Fruit fly (Drosophila melanogaster) whole organism, embryonic: ENCODE data around the gene CG12818.

Experiments used
- ATbp ChIP-seq: fragments of 200-800 bp; sonication (Bioruptor generic); optimal IDR thresholded peaks from 2 replicates; lab custom pipeline; 2017; ENCODE audit warnings: missing biosample characterization, mild to moderate bottlenecking, missing genetic modification characterization, missing genetic modification reagents
- Atf6 ChIP-seq: fragments of 200-800 bp; sonication (Bioruptor generic); IDR thresholded peaks from 2 replicates; pipeline ENCODE4 v1.3.6; 2022; ENCODE audit warnings: missing biosample characterization, missing genetic modification characterization
- B-H1 ChIP-seq: fragments of 200-800 bp; sonication (Bioruptor generic); IDR thresholded peaks from 3 replicates; pipeline ENCODE4 v1.3.6; 2022; ENCODE audit warnings: missing biosample characterization, missing genetic modification characterization
- B-H2 ChIP-seq: fragments of 200-800 bp; sonication (Bioruptor generic); optimal IDR thresholded peaks from 2 replicates; lab custom pipeline; 2018; ENCODE audit warnings: missing biosample characterization, mild to moderate bottlenecking, missing genetic modification characterization
- Blimp-1 ChIP-seq: fragments of 200-800 bp; sonication (Bioruptor generic); optimal IDR thresholded peaks from 3 replicates; lab custom pipeline; 2018; ENCODE audit warnings: missing biosample characterization, missing genetic modification characterization, mild to moderate bottlenecking, moderate library complexity, missing genetic modification reagents
- CG10565 ChIP-seq: fragments of 200-800 bp; sonication (Bioruptor generic); optimal IDR thresholded peaks from 3 replicates; lab custom pipeline; 2016; ENCODE audit warnings: missing biosample characterization, mild to moderate bottlenecking, missing genetic modification characterization
- CG10959 ChIP-seq: fragments of 200-800 bp; sonication (Bioruptor generic); IDR thresholded peaks from 2 replicates; pipeline ENCODE4 v1.3.6; 2022; ENCODE audit warnings: missing biosample characterization, missing genetic modification characterization
- CG13624 ChIP-seq: fragments of 200-800 bp; sonication (Bioruptor generic); optimal IDR thresholded peaks from 2 replicates; lab custom pipeline; 2016; ENCODE audit warnings: missing biosample characterization, missing genetic modification characterization
- CG13775 ChIP-seq: fragments of 200-800 bp; sonication (Bioruptor generic); optimal IDR thresholded peaks from 3 replicates; lab custom pipeline; 2017; ENCODE audit warnings: missing biosample characterization, mild to moderate bottlenecking, missing genetic modification characterization
- CG14860 ChIP-seq: fragments of 200-800 bp; sonication (Bioruptor generic); IDR thresholded peaks from 3 replicates; pipeline ENCODE4 v1.3.6; 2022; ENCODE audit warnings: missing biosample characterization, missing genetic modification characterization; ENCODE audit not compliant: partially characterized antibody
- CG15514 ChIP-seq: fragments of 200-800 bp; sonication (Bioruptor generic); optimal IDR thresholded peaks from 3 replicates; lab custom pipeline; 2017; ENCODE audit warnings: missing biosample characterization, missing genetic modification characterization, mild to moderate bottlenecking, moderate library complexity, missing genetic modification reagents
- CG17359 ChIP-seq: fragments of 200-800 bp; sonication (Bioruptor generic); optimal IDR thresholded peaks from 3 replicates; lab custom pipeline; 2018; ENCODE audit warnings: missing biosample characterization, mild to moderate bottlenecking, missing genetic modification characterization, moderate library complexity
- CG17385 ChIP-seq: fragments of 200-800 bp; sonication (Bioruptor generic); optimal IDR thresholded peaks from 3 replicates; lab custom pipeline; 2018; ENCODE audit warnings: missing biosample characterization, mild to moderate bottlenecking, missing genetic modification characterization
- CG18476 ChIP-seq: fragments of 200-800 bp; sonication (Bioruptor generic); optimal IDR thresholded peaks from 2 replicates; lab custom pipeline; 2016; ENCODE audit warnings: missing biosample characterization, mild to moderate bottlenecking, missing genetic modification characterization
- CG2199 ChIP-seq: fragments of 200-800 bp; sonication (Bioruptor generic); IDR thresholded peaks from 3 replicates; pipeline ENCODE4 v1.3.6; 2022; ENCODE audit warnings: missing biosample characterization, missing genetic modification characterization
- CG34422 ChIP-seq: fragments of 200-800 bp; sonication (Bioruptor generic); IDR thresholded peaks from 3 replicates; pipeline ENCODE4 v1.3.6; 2022; ENCODE audit warnings: missing biosample characterization, missing genetic modification characterization
- CG3995 ChIP-seq: fragments of 200-800 bp; sonication (Bioruptor generic); optimal IDR thresholded peaks from 3 replicates; lab custom pipeline; 2016; ENCODE audit warnings: missing biosample characterization, missing genetic modification characterization
- CG4424 ChIP-seq: fragments of 200-800 bp; sonication (Bioruptor generic); optimal IDR thresholded peaks from 3 replicates; lab custom pipeline; 2016; ENCODE audit warnings: missing biosample characterization, missing genetic modification characterization
- CG7556 ChIP-seq: fragments of 200-800 bp; sonication (Bioruptor generic); optimal IDR thresholded peaks from 2 replicates; lab custom pipeline; 2017; ENCODE audit warnings: missing biosample characterization, mild to moderate bottlenecking, missing genetic modification characterization
- CG8924 ChIP-seq: fragments of 200-800 bp; optimal IDR thresholded peaks from 3 replicates; lab custom pipeline; 2019; ENCODE audit warnings: missing biosample characterization, mild to moderate bottlenecking, missing genetic modification characterization, moderate library complexity
- Camta ChIP-seq: fragments of 200-800 bp; sonication (Bioruptor generic); optimal IDR thresholded peaks from 2 replicates; lab custom pipeline; 2016; ENCODE audit warnings: missing biosample characterization, missing genetic modification characterization
- Hr3 ChIP-seq: fragments of 200-800 bp; sonication (Bioruptor generic); optimal IDR thresholded peaks from 3 replicates; lab custom pipeline; 2016; ENCODE audit warnings: missing biosample characterization, missing genetic modification characterization
- Kr ChIP-seq: fragments of 200-800 bp; sonication (Bioruptor generic); optimal IDR thresholded peaks from 2 replicates; lab custom pipeline; 2017; ENCODE audit warnings: missing biosample characterization, mild to moderate bottlenecking, missing genetic modification characterization
- MESR4 ChIP-seq: fragments of 200-800 bp; sonication (Bioruptor generic); optimal IDR thresholded peaks from 2 replicates; lab custom pipeline; 2018; ENCODE audit warnings: missing biosample characterization, mild to moderate bottlenecking, missing genetic modification characterization, moderate library complexity
- NC2α ChIP-seq: fragments of 200-800 bp; sonication (Bioruptor generic); optimal IDR thresholded peaks from 2 replicates; lab custom pipeline; 2016; ENCODE audit warnings: missing biosample characterization, missing genetic modification characterization
- Pdp1 ChIP-seq, 2 experiments: fragments of 200-800 bp; sonication (Bioruptor generic); optimal IDR thresholded peaks; 3 replicates each; lab custom pipeline; 2016; ENCODE audit warnings: missing biosample characterization in 2 of 2, missing genetic modification characterization in 2 of 2, mild to moderate bottlenecking in 1 of 2, moderate library complexity in 1 of 2
- Ptx1 ChIP-seq: fragments of 200-800 bp; sonication (Bioruptor generic); IDR thresholded peaks from 2 replicates; pipeline ENCODE4 v1.3.6; 2022; ENCODE audit warnings: missing biosample characterization, missing genetic modification characterization
- Sox100B ChIP-seq: fragments of 200-800 bp; sonication (Bioruptor generic); optimal IDR thresholded peaks from 3 replicates; lab custom pipeline; 2018; ENCODE audit warnings: missing biosample characterization, mild to moderate bottlenecking, missing genetic modification characterization
- ash1 ChIP-seq: fragments of 200-800 bp; sonication (Bioruptor generic); optimal IDR thresholded peaks from 2 replicates; lab custom pipeline; 2018; ENCODE audit warnings: missing biosample characterization, mild to moderate bottlenecking, missing genetic modification characterization
- btn ChIP-seq: fragments of 200-800 bp; sonication (Bioruptor generic); optimal IDR thresholded peaks from 2 replicates; lab custom pipeline; 2016; ENCODE audit warnings: missing biosample characterization, missing genetic modification characterization
- danr ChIP-seq: fragments of 200-800 bp; sonication (Bioruptor generic); IDR thresholded peaks from 2 replicates; pipeline ENCODE4 v1.3.6; 2022; ENCODE audit warnings: missing biosample characterization, missing genetic modification characterization
- dm ChIP-seq: fragments of 200-800 bp; sonication (Bioruptor generic); optimal IDR thresholded peaks from 3 replicates; lab custom pipeline; 2016; ENCODE audit warnings: missing biosample characterization, missing genetic modification characterization
- ems ChIP-seq: fragments of 200-800 bp; sonication (Bioruptor generic); optimal IDR thresholded peaks from 3 replicates; lab custom pipeline; 2016; ENCODE audit warnings: missing biosample characterization, missing genetic modification characterization
- eyg ChIP-seq: fragments of 200-800 bp; sonication (Bioruptor generic); optimal IDR thresholded peaks from 3 replicates; lab custom pipeline; 2016; ENCODE audit warnings: missing biosample characterization, missing genetic modification characterization
- fu2 ChIP-seq: fragments of 200-800 bp; sonication (Bioruptor generic); optimal IDR thresholded peaks from 2 replicates; lab custom pipeline; 2016; ENCODE audit warnings: missing biosample characterization, missing genetic modification characterization
- gro ChIP-seq: fragments of 200-800 bp; sonication (Bioruptor generic); optimal IDR thresholded peaks from 2 replicates; lab custom pipeline; 2016; ENCODE audit warnings: missing biosample characterization, missing genetic modification characterization
- kni ChIP-seq: fragments of 200-800 bp; sonication (Bioruptor generic); optimal IDR thresholded peaks from 3 replicates; lab custom pipeline; 2017; ENCODE audit warnings: mild to moderate bottlenecking, missing biosample characterization, missing genetic modification reagents, missing genetic modification characterization
- lmd ChIP-seq: fragments of 200-800 bp; sonication (Bioruptor generic); IDR thresholded peaks from 2 replicates; pipeline ENCODE4 v1.3.6; 2022; ENCODE audit warnings: missing biosample characterization, missing genetic modification characterization
- mam ChIP-seq: fragments of 200-800 bp; sonication (Bioruptor generic); optimal IDR thresholded peaks from 3 replicates; lab custom pipeline; 2016; ENCODE audit warnings: missing biosample characterization, missing genetic modification characterization
- odd ChIP-seq: fragments of 200-800 bp; sonication (Bioruptor generic); optimal IDR thresholded peaks from 2 replicates; lab custom pipeline; 2017; ENCODE audit warnings: missing biosample characterization, mild to moderate bottlenecking, missing genetic modification characterization
- p53 ChIP-seq: fragments of 200-800 bp; sonication (Bioruptor generic); optimal IDR thresholded peaks from 2 replicates; lab custom pipeline; 2016; ENCODE audit warnings: missing biosample characterization, missing genetic modification characterization
- pan ChIP-seq, 4 experiments: fragments of >200 bp in 3 of 4; fragments of 200-800 bp in 1 of 4; sonication (Bioruptor generic) in 1 of 4; optimal IDR thresholded peaks in 3 of 4; IDR thresholded peaks in 1 of 4; 2 replicates each; pipeline versions ENCODE4 v1.3.6 to Lab custom; 2017 to 2022; ENCODE audit warnings: missing biosample characterization in 2 of 4, missing genetic modification characterization in 2 of 4, mixed read lengths in 1 of 4
- row ChIP-seq: fragments of 200-800 bp; sonication (Bioruptor generic); IDR thresholded peaks from 3 replicates; pipeline ENCODE4 v1.3.6; 2022; ENCODE audit warnings: missing biosample characterization, missing genetic modification characterization
- scrt ChIP-seq: fragments of 200-800 bp; sonication (Bioruptor generic); optimal IDR thresholded peaks from 2 replicates; lab custom pipeline; 2018; ENCODE audit warnings: missing biosample characterization, mild to moderate bottlenecking, missing genetic modification characterization, moderate library complexity
- seq ChIP-seq: fragments of 200-800 bp; sonication (Bioruptor generic); IDR thresholded peaks from 2 replicates; pipeline ENCODE4 v1.3.6; 2022; ENCODE audit warnings: missing biosample characterization, missing genetic modification characterization
- sim ChIP-seq: fragments of 200-800 bp; sonication (Bioruptor generic); IDR thresholded peaks from 2 replicates; pipeline ENCODE4 v1.3.6; 2022; ENCODE audit warnings: missing biosample characterization, missing genetic modification characterization
- sima ChIP-seq: fragments of 200-800 bp; sonication (Bioruptor generic); optimal IDR thresholded peaks from 2 replicates; lab custom pipeline; 2016; ENCODE audit warnings: missing biosample characterization, missing genetic modification characterization
- slbo ChIP-seq: fragments of 200-800 bp; sonication (Bioruptor generic); IDR thresholded peaks from 2 replicates; pipeline ENCODE4 v1.3.6; 2022; ENCODE audit warnings: missing biosample characterization, missing genetic modification characterization
- sug ChIP-seq: fragments of 200-800 bp; optimal IDR thresholded peaks from 2 replicates; lab custom pipeline; 2019; ENCODE audit warnings: missing biosample characterization, mild to moderate bottlenecking, missing genetic modification characterization, moderate library complexity
- twi ChIP-seq: fragments of 200-800 bp; optimal IDR thresholded peaks from 2 replicates; lab custom pipeline; 2019; ENCODE audit warnings: missing biosample characterization, mild to moderate bottlenecking, missing genetic modification characterization, moderate library complexity
- vfl ChIP-seq: fragments of 200-800 bp; sonication (Bioruptor generic); optimal IDR thresholded peaks from 2 replicates; lab custom pipeline; 2016; ENCODE audit warnings: missing biosample characterization, missing genetic modification characterization
- wdn ChIP-seq: fragments of 200-800 bp; sonication (Bioruptor generic); IDR thresholded peaks from 2 replicates; pipeline ENCODE4 v1.3.6; 2022; ENCODE audit warnings: missing biosample characterization, missing genetic modification characterization

CG12818 gene

dm6 chr3R:10377849-10378248 is 46.5 kb downstream of the CG12818 start, which contains the start of gene Rfx (continued):
- TF ChIP-seq NC2α, result no peak
- peak; percentile 37 for TF ChIP-seq Sox100B
- peak; percentile 83 for TF ChIP-seq CG8924
- no peak for TF ChIP-seq seq (GFP tag; lab: Robert Waterston, UW)
- peak; percentile 63 for TF ChIP-seq CG15514 (GFP tag; lab: Kevin White, UChicago)
- no peak for TF ChIP-seq odd (GFP tag; lab: Kevin White, UChicago)
- no peak for TF ChIP-seq fu2 (GFP tag; lab: Kevin White, UChicago)
- no peak for TF ChIP-seq CG10959
- no peak for TF ChIP-seq slbo (GFP tag; lab: Robert Waterston, UW)
- TF ChIP-seq pan (optimal IDR thresholded peaks at IDR 0.05; lab: Kevin White, UChicago), result no peak
- no peak for TF ChIP-seq pan (GFP tag; optimal IDR thresholded peaks at IDR 0.05 in 1 of 2, IDR thresholded peaks at IDR 0.05 in 1 of 2)
- TF ChIP-seq CG3995 (GFP tag; lab: Kevin White, UChicago), result peak; percentile 19
- TF ChIP-seq MESR4, result peak; percentile 31
- no peak for TF ChIP-seq btn (GFP tag; lab: Kevin White, UChicago)
- TF ChIP-seq Pdp1 (GFP tag; optimal IDR thresholded peaks at IDR 0.05; lab: Kevin White, UChicago), result peak in 1 of 2 experiments; percentile 34
- peak; percentile 25 for TF ChIP-seq CG17385
- no peak for TF ChIP-seq Atf6 (GFP tag; lab: Robert Waterston, UW)
- TF ChIP-seq kni (GFP tag; lab: Kevin White, UChicago), result peak; percentile 11
- TF ChIP-seq Camta, result peak; percentile 1
- no peak for TF ChIP-seq CG17359 (tag; lab: Kevin White, UChicago)
- peak; percentile 0 for TF ChIP-seq Hr3 (GFP tag; lab: Kevin White, UChicago)
- no peak for TF ChIP-seq sima (GFP tag; lab: Kevin White, UChicago)
- TF ChIP-seq B-H1 (GFP tag; lab: Robert Waterston, UW), result no peak
- TF ChIP-seq p53 (GFP tag; lab: Kevin White, UChicago), result no peak
- no peak for TF ChIP-seq CG2199 (GFP tag; lab: Robert Waterston, UW)
- TF ChIP-seq mam (GFP tag; lab: Kevin White, UChicago), result peak; percentile 15
- peak; percentile 1 for TF ChIP-seq vfl (GFP tag; lab: Kevin White, UChicago)
- TF ChIP-seq CG10565 (GFP tag; lab: Kevin White, UChicago), result no peak
- TF ChIP-seq sug (tag; lab: Kevin White, UChicago), result peak; percentile 58
- no peak for TF ChIP-seq CG18476 (GFP tag; lab: Kevin White, UChicago)
- TF ChIP-seq ems (GFP tag; lab: Kevin White, UChicago), result peak; percentile 31
- no peak for TF ChIP-seq row (GFP tag; lab: Robert Waterston, UW)
- no peak for TF ChIP-seq CG34422 (GFP tag; lab: Robert Waterston, UW)
- no peak for TF ChIP-seq CG4424 (GFP tag; lab: Kevin White, UChicago)
- TF ChIP-seq CG7556 (GFP tag; lab: Kevin White, UChicago), result peak; percentile 43
- peak; percentile 63 for TF ChIP-seq scrt
- peak; percentile 8 for TF ChIP-seq Kr (GFP tag; lab: Kevin White, UChicago)
- no peak for TF ChIP-seq wdn (GFP tag; lab: Robert Waterston, UW)
- TF ChIP-seq sim (GFP tag; lab: Robert Waterston, UW), result no peak
- peak; percentile 62 for TF ChIP-seq B-H2
- no peak for TF ChIP-seq CG13775 (GFP tag; lab: Kevin White, UChicago)
- TF ChIP-seq twi (tag; lab: Kevin White, UChicago), result peak; percentile 43
- TF ChIP-seq CG14860 (GFP tag; lab: Robert Waterston, UW), result no peak
- TF ChIP-seq eyg (GFP tag; lab: Kevin White, UChicago), result peak; percentile 17
- TF ChIP-seq ash1, result no peak
- no peak for TF ChIP-seq ATbp (GFP tag; lab: Kevin White, UChicago)
- no peak for TF ChIP-seq lmd (GFP tag; lab: Robert Waterston, UW)
- peak; percentile 50 for TF ChIP-seq CG13624 (GFP tag; lab: Kevin White, UChicago)
- TF ChIP-seq dm (GFP tag; lab: Kevin White, UChicago), result peak; percentile 22
- TF ChIP-seq danr (GFP tag; lab: Robert Waterston, UW), result no peak
- peak; percentile 44 for TF ChIP-seq gro (GFP tag; lab: Kevin White, UChicago)
- TF ChIP-seq Ptx1 (GFP tag; lab: Robert Waterston, UW), result no peak
- TF ChIP-seq Blimp-1 (GFP tag; lab: Kevin White, UChicago), result no peak
